Worm (Caenorhabditis elegans) whole organism, L3 larva: ENCODE data around the gene C06A6.7.

Source experiments
- ceh-16 ChIP-seq: sonication (generic microtip); optimal IDR thresholded peaks from 2 replicates; lab custom pipeline; 2017; ENCODE audit warnings: missing biosample characterization, missing genetic modification characterization
- daf-12 ChIP-seq: fragments of 150-350 bp; optimal IDR thresholded peaks from 2 replicates; lab custom pipeline; 2014; ENCODE audit warnings: missing biosample characterization, missing genetic modification reagents, missing genetic modification characterization
- egl-27 ChIP-seq: sonication (generic microtip); optimal IDR thresholded peaks from 4 replicates; lab custom pipeline; 2017; ENCODE audit warnings: missing biosample characterization, missing genetic modification reagents, missing genetic modification characterization
- elt-2 ChIP-seq: sonication (generic microtip); optimal IDR thresholded peaks from 2 replicates; lab custom pipeline; 2016; ENCODE audit warnings: missing genetic modification reagents, mild to moderate bottlenecking, missing genetic modification characterization, missing compliant biosample characterization
- fkh-2 ChIP-seq: fragments of 150-350 bp; optimal IDR thresholded peaks from 2 replicates; lab custom pipeline; 2014; ENCODE audit warnings: missing biosample characterization, missing genetic modification reagents, missing genetic modification characterization
- nhr-237 ChIP-seq: fragments of 150-350 bp; optimal IDR thresholded peaks from 2 replicates; lab custom pipeline; 2014; ENCODE audit warnings: missing biosample characterization, missing genetic modification characterization
- nhr-25 ChIP-seq: sonication (generic microtip); optimal IDR thresholded peaks from 2 replicates; lab custom pipeline; 2017; ENCODE audit warnings: missing biosample characterization, missing genetic modification characterization
- nhr-76 ChIP-seq: fragments of 150-350 bp; sonication (generic microtip); optimal IDR thresholded peaks from 5 replicates; lab custom pipeline; 2014; ENCODE audit warnings: missing biosample characterization, missing genetic modification characterization
- nhr-77 ChIP-seq: fragments of 150-350 bp; optimal IDR thresholded peaks from 2 replicates; lab custom pipeline; 2014; ENCODE audit warnings: missing biosample characterization, missing genetic modification characterization
- pqm-1 ChIP-seq: fragments of 150-350 bp; optimal IDR thresholded peaks from 2 replicates; lab custom pipeline; 2017; ENCODE audit warnings: missing biosample characterization, missing genetic modification characterization, inconsistent platforms
- sea-2 ChIP-seq: fragments of 150-350 bp; sonication (generic microtip); optimal IDR thresholded peaks from 4 replicates; lab custom pipeline; 2014; ENCODE audit warnings: missing biosample characterization, missing genetic modification reagents, missing genetic modification characterization
- snpc-4 ChIP-seq: fragments of 150-350 bp; optimal IDR thresholded peaks from 2 replicates; lab custom pipeline; 2014; ENCODE audit warnings: missing biosample characterization, missing genetic modification characterization
- tbx-2 ChIP-seq: sonication (generic microtip); optimal IDR thresholded peaks from 2 replicates; lab custom pipeline; 2016; ENCODE audit warnings: mild to moderate bottlenecking, missing genetic modification characterization, missing compliant biosample characterization
- unc-39 ChIP-seq: sonication (generic microtip); optimal IDR thresholded peaks from 4 replicates; lab custom pipeline; 2017; ENCODE audit warnings: missing biosample characterization, missing genetic modification characterization

- TF ChIP-seq nhr-77 (tag; lab: Kevin White, UChicago) = no peak
- TF ChIP-seq nhr-237 (tag; lab: Kevin White, UChicago) = no peak
- no peak for TF ChIP-seq unc-39 (tag; lab: Kevin White, UChicago)
- no peak for TF ChIP-seq tbx-2 (tag; lab: Kevin White, UChicago)
- TF ChIP-seq sea-2 (GFP tag; lab: Kevin White, UChicago) = no peak
- TF ChIP-seq egl-27 = no peak
- no peak for TF ChIP-seq ceh-16
- TF ChIP-seq daf-12 = no peak
- no peak for TF ChIP-seq nhr-76
- no peak for TF ChIP-seq pqm-1
- TF ChIP-seq snpc-4 (tag; lab: Kevin White, UChicago) = no peak
- no peak for TF ChIP-seq nhr-25 (tag; lab: Kevin White, UChicago)
- TF ChIP-seq fkh-2 (tag; lab: Kevin White, UChicago) = no peak
- TF ChIP-seq elt-2 (tag; lab: Kevin White, UChicago) = no peak
Measured at ce11 chrIV:7808583-7808982, 29.7 kb downstream of the C06A6.7 start, which contains the start of gene C33H5.1.
